Worm (Caenorhabditis elegans) whole organism, L4 larva: Measurements from ENCODE around the gene F13H8.11.

Experiments used
- R02D3.7 ChIP-seq: fragments of 150-350 bp; sonication (generic microtip); optimal IDR thresholded peaks from 3 replicates; lab custom pipeline; 2014; ENCODE audit warnings: missing biosample characterization, missing genetic modification characterization
- Y105C5A.15 ChIP-seq: fragments of 200-800 bp; sonication (Bioruptor generic); IDR thresholded peaks from 2 replicates; pipeline ENCODE4 v1.3.6; 2022; ENCODE audit warnings: missing genetic modification characterization, missing compliant biosample characterization
- Y48G9A.11 ChIP-seq: fragments of 200-800 bp; sonication (Bioruptor generic); IDR thresholded peaks from 2 replicates; pipeline ENCODE4 v1.3.6; 2022; ENCODE audit warnings: missing genetic modification reagents, missing genetic modification characterization, missing compliant biosample characterization
- daf-16 ChIP-seq, 3 experiments: sonication (generic microtip); optimal IDR thresholded peaks; 2 replicates each; lab custom pipeline; 2016 to 2017; ENCODE audit warnings: missing genetic modification characterization in 3 of 3, missing genetic modification reagents in 3 of 3, mild to moderate bottlenecking in 2 of 3, missing compliant biosample characterization in 2 of 3, missing biosample characterization in 1 of 3, moderate library complexity in 1 of 3
- dve-1 ChIP-seq: sonication (generic microtip); optimal IDR thresholded peaks from 2 replicates; lab custom pipeline; 2017; ENCODE audit warnings: antibody characterized with exemption, mild to moderate bottlenecking, missing genetic modification characterization, missing compliant biosample characterization; ENCODE audit not compliant: insufficient read depth
- fos-1 ChIP-seq: fragments of 150-350 bp; optimal IDR thresholded peaks from 2 replicates; lab custom pipeline; 2014; ENCODE audit warnings: missing biosample characterization, missing genetic modification characterization
- lin-39 ChIP-seq: fragments of 150-350 bp; optimal IDR thresholded peaks from 2 replicates; lab custom pipeline; 2014; ENCODE audit warnings: missing biosample characterization, missing genetic modification reagents, missing genetic modification characterization
- nhr-6 ChIP-seq: fragments of 150-350 bp; optimal IDR thresholded peaks from 2 replicates; lab custom pipeline; 2014; ENCODE audit warnings: missing biosample characterization, missing genetic modification characterization
- nhr-76 ChIP-seq: fragments of 150-350 bp; optimal IDR thresholded peaks from 2 replicates; lab custom pipeline; 2014; ENCODE audit warnings: missing biosample characterization, missing genetic modification characterization
- pha-4 ChIP-seq, 2 experiments: fragments of 150-350 bp in 1 of 2; fragments of 200-800 bp in 1 of 2; sonication (Bioruptor generic) in 1 of 2; IDR thresholded peaks in 1 of 2; optimal IDR thresholded peaks in 1 of 2; 2 replicates each; pipeline versions ENCODE4 v1.3.6 to Lab custom; 2014 to 2022; ENCODE audit warnings: missing genetic modification characterization in 2 of 2, missing genetic modification reagents in 2 of 2, missing biosample characterization in 1 of 2, missing compliant biosample characterization in 1 of 2
- saeg-2 ChIP-seq: fragments of 200-800 bp; sonication (Bioruptor generic); IDR thresholded peaks from 2 replicates; pipeline ENCODE4 v1.3.6; 2022; ENCODE audit warnings: missing genetic modification reagents, missing genetic modification characterization, missing compliant biosample characterization
- set-16 ChIP-seq: fragments of 200-800 bp; sonication (Bioruptor generic); IDR thresholded peaks from 2 replicates; pipeline ENCODE4 v1.3.6; 2022; ENCODE audit warnings: missing genetic modification reagents, missing genetic modification characterization, missing compliant biosample characterization
- ztf-11 ChIP-seq: fragments of 150-350 bp; optimal IDR thresholded peaks from 2 replicates; lab custom pipeline; 2014; ENCODE audit warnings: missing biosample characterization, missing genetic modification characterization

DNA sequence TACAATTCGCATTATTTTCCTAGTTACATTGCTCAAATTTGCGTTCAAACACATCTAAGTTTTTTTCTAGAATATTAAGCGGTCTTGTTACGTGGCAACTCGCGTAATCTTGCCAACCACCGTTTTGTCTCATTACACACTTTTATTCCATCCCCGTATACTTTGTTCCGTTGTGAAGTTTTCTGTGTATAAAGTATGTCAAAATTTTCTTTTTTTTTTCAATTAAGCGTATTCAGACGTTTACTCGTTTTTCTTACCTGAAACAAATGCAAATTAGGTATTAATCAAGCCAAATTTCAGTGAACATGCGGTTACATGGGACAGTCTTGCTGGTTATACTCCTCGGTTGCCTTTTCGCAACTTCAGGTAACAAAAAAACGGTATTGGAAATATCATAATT is 12.8 kb downstream of the F13H8.11 start, which contains the start of gene T24H7.2:
- TF ChIP-seq lin-39 (tag; lab: Kevin White, UChicago) (no peak), ztf-11 (tag; lab: Kevin White, UChicago) (no peak), nhr-76 (tag; lab: Kevin White, UChicago) (no peak), Y105C5A.15 (GFP tag; lab: Robert Waterston, UW) (no peak), nhr-6 (tag; lab: Kevin White, UChicago) (no peak), daf-16 (GFP tag; optimal IDR thresholded peaks at IDR 0.05; lab: Kevin White, UChicago) (no peak), daf-16 (tag; optimal IDR thresholded peaks at IDR 0.05; lab: Kevin White, UChicago) (no peak), R02D3.7 (tag; lab: Kevin White, UChicago) (no peak), saeg-2 (GFP tag; lab: Robert Waterston, UW) (no peak), set-16 (GFP tag; lab: Robert Waterston, UW) (no peak), pha-4 (GFP tag; IDR thresholded peaks at IDR 0.05; lab: Robert Waterston, UW) (no peak), pha-4 (tag; optimal IDR thresholded peaks at IDR 0.05; lab: Kevin White, UChicago) (no peak), fos-1 (no peak), dve-1 (tag; lab: Kevin White, UChicago) (no peak), Y48G9A.11 (GFP tag; lab: Robert Waterston, UW) (no peak)
